Fruit fly (Drosophila melanogaster) whole organism, pupa: ENCODE data around the gene CG3556.

Experiments used
- CG10348 ChIP-seq: fragments of 200-800 bp; sonication (Bioruptor generic); IDR thresholded peaks from 2 replicates; pipeline ENCODE4 v1.3.6; 2022; ENCODE audit warnings: missing biosample characterization, missing genetic modification characterization
- CG12605 ChIP-seq: fragments of 200-800 bp; sonication (Bioruptor generic); IDR thresholded peaks from 2 replicates; pipeline ENCODE4 v1.3.6; 2022; ENCODE audit warnings: missing biosample characterization, missing genetic modification characterization
- CG13204 ChIP-seq: fragments of 200-800 bp; sonication (Bioruptor generic); optimal IDR thresholded peaks from 2 replicates; lab custom pipeline; 2018; ENCODE audit warnings: missing biosample characterization, mild to moderate bottlenecking, missing genetic modification characterization, moderate library complexity
- CG14655 ChIP-seq: fragments of 200-800 bp; sonication (Bioruptor generic); optimal IDR thresholded peaks from 3 replicates; lab custom pipeline; 2017; ENCODE audit warnings: mild to moderate bottlenecking, missing biosample characterization, missing genetic modification reagents, missing genetic modification characterization
- CG15710 ChIP-seq: fragments of 200-800 bp; sonication (Bioruptor generic); optimal IDR thresholded peaks from 2 replicates; lab custom pipeline; 2018; ENCODE audit warnings: missing biosample characterization, mild to moderate bottlenecking, missing genetic modification characterization, moderate library complexity
- CG17806 ChIP-seq: fragments of 200-800 bp; sonication (Bioruptor generic); optimal IDR thresholded peaks from 2 replicates; lab custom pipeline; 2018; ENCODE audit warnings: missing biosample characterization, mild to moderate bottlenecking, missing genetic modification characterization, moderate library complexity
- CG32121 ChIP-seq: fragments of 200-800 bp; sonication (Bioruptor generic); IDR thresholded peaks from 2 replicates; pipeline ENCODE4 v1.3.6; 2022; ENCODE audit warnings: missing biosample characterization, missing genetic modification characterization
- CG34367 ChIP-seq: fragments of 200-800 bp; sonication (Bioruptor generic); optimal IDR thresholded peaks from 2 replicates; lab custom pipeline; 2018; ENCODE audit warnings: missing biosample characterization, mild to moderate bottlenecking, missing genetic modification characterization
- CG4496 ChIP-seq: fragments of 200-800 bp; sonication (Bioruptor generic); IDR thresholded peaks from 3 replicates; pipeline ENCODE4 v1.3.6; 2022; ENCODE audit warnings: missing biosample characterization, missing genetic modification characterization
- CG8159 ChIP-seq: fragments of 200-800 bp; sonication (Bioruptor generic); optimal IDR thresholded peaks from 3 replicates; lab custom pipeline; 2018; ENCODE audit warnings: missing biosample characterization, mild to moderate bottlenecking, missing genetic modification characterization, moderate library complexity
- CG8301 ChIP-seq: fragments of 200-800 bp; sonication (Bioruptor generic); optimal IDR thresholded peaks from 2 replicates; lab custom pipeline; 2018; ENCODE audit warnings: missing biosample characterization, mild to moderate bottlenecking, missing genetic modification characterization
- CG9948 ChIP-seq: fragments of 200-800 bp; sonication (Bioruptor generic); optimal IDR thresholded peaks from 2 replicates; lab custom pipeline; 2018; ENCODE audit warnings: missing biosample characterization, mild to moderate bottlenecking, missing genetic modification characterization, moderate library complexity
- EcR ChIP-seq: fragments of 200-800 bp; sonication (Bioruptor generic); optimal IDR thresholded peaks from 3 replicates; lab custom pipeline; 2019; ENCODE audit warnings: missing biosample characterization, missing genetic modification characterization, mild to moderate bottlenecking, moderate library complexity, missing genetic modification reagents
- Ets98B ChIP-seq: fragments of 200-800 bp; sonication (Bioruptor generic); IDR thresholded peaks from 2 replicates; pipeline ENCODE4 v1.3.6; 2022; ENCODE audit warnings: missing biosample characterization, missing genetic modification characterization
- Pif1A ChIP-seq: fragments of 200-800 bp; sonication (Bioruptor generic); optimal IDR thresholded peaks from 3 replicates; lab custom pipeline; 2016; ENCODE audit warnings: missing biosample characterization, missing genetic modification characterization
- Pif1B ChIP-seq: fragments of 200-800 bp; sonication (Bioruptor generic); optimal IDR thresholded peaks from 3 replicates; lab custom pipeline; 2016; ENCODE audit warnings: missing biosample characterization, missing genetic modification characterization
- Snoo ChIP-seq: fragments of 200-800 bp; sonication (Bioruptor generic); optimal IDR thresholded peaks from 3 replicates; lab custom pipeline; 2017; ENCODE audit warnings: missing biosample characterization, mild to moderate bottlenecking, missing genetic modification characterization, inconsistent platforms
- fd96Ca ChIP-seq: fragments of 200-800 bp; sonication (Bioruptor generic); IDR thresholded peaks from 3 replicates; pipeline ENCODE4 v1.3.6; 2022; ENCODE audit warnings: missing biosample characterization, missing genetic modification characterization
- gl ChIP-seq: fragments of 200-800 bp; sonication (Bioruptor generic); optimal IDR thresholded peaks from 2 replicates; lab custom pipeline; 2018; ENCODE audit warnings: missing biosample characterization, mild to moderate bottlenecking, missing genetic modification characterization
- rn ChIP-seq: fragments of 200-800 bp; sonication (Bioruptor generic); IDR thresholded peaks from 2 replicates; pipeline ENCODE4 v1.3.6; 2022; ENCODE audit warnings: missing biosample characterization, missing genetic modification characterization

CG3556 gene

DNA sequence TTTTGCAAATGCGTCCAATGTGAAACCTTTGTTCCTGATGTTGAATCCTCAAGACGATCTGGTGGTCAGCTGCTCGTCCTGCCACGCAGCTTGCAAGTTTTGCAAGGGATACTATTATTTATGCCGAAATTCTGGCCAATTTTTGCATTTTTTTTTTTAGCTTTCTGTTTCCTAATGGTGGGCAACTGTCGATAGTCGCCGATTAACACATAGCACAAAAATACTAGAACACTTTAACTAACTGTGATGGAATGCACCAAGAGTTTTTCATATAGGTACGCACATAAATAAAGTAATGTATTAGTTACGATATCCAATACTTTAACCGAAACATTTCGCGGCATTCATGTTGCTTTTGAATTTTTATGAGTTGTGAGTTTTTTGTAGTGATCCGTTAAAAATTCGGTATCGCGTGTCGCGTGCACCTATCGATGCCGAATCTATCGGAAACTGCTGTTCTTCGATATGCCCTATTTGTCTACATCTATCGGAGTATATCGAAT, 10.4 kb downstream of the CG3556 start, which contains the start of the genes rb and CHOp24:
Gene rb, minus strand, starts transcription at position 197 of the 503 bp plus-strand sequence.
Gene CHOp24, plus strand, starts transcription at position 479 of the 503 bp plus-strand sequence.
- TF ChIP-seq CG8301 (tag; lab: Kevin White, UChicago), result no peak
- no peak for TF ChIP-seq Pif1A (GFP tag; lab: Kevin White, UChicago)
- TF ChIP-seq CG4496 (GFP tag; lab: Robert Waterston, UW), result peak; percentile 27; the same call in 1 of the 3 replicates
- no peak for TF ChIP-seq CG10348 (GFP tag; lab: Robert Waterston, UW)
- no peak for TF ChIP-seq fd96Ca
- TF ChIP-seq CG12605 (GFP tag; lab: Robert Waterston, UW), result peak; percentile 45; the same call in 1 of the 2 replicates
- peak; percentile 32 for TF ChIP-seq CG34367 (tag; lab: Kevin White, UChicago)
- peak; percentile 7 for TF ChIP-seq EcR (GFP tag; lab: Kevin White, UChicago)
- TF ChIP-seq CG17806 (tag; lab: Kevin White, UChicago), result no peak
- TF ChIP-seq CG32121 (GFP tag; lab: Robert Waterston, UW), result no peak
- TF ChIP-seq Ets98B, result no peak
- peak; percentile 61 for TF ChIP-seq gl (tag; lab: Kevin White, UChicago)
- TF ChIP-seq CG9948 (tag; lab: Kevin White, UChicago), result no peak
- no peak for TF ChIP-seq Snoo
- peak; percentile 22 for TF ChIP-seq CG15710 (tag; lab: Kevin White, UChicago)
- no peak for TF ChIP-seq CG13204 (GFP tag; lab: Kevin White, UChicago)

DNA sequence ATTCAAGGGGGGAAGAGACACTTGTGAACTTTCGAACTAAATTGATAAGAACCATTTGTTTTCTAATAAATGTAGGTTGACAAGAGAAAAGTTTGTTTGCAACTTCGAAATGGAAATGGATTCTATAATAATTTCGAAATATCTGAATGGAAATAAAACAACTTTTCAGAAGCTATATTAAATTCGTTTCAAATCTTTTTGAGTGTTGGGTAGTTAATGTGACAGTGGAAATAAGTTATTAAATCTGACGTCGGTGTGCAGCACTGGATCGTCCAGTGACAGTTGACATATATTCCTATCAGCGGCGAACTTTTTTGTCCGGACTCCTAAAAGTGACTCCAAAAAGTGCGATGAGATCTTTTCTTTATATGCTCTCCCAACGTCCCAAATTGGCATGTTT, 12.3 kb downstream of the CG3556 start, which contains the start of gene CG3568:
Gene CG3568, plus strand, starts transcription at position 278 of the 400 bp plus-strand sequence.
- TF ChIP-seq Snoo (no peak), fd96Ca (no peak), CG10348 (GFP tag; lab: Robert Waterston, UW) (no peak), CG15710 (tag; lab: Kevin White, UChicago) (no peak), CG14655 (no peak), CG17806 (tag; lab: Kevin White, UChicago) (no peak)

dm6 chrX:4548611-4549120, 18.6 kb downstream of the CG3556 start, which contains the start of the genes Usf and CG15912:
Gene Usf (minus strand): TSS chrX:4548794.
Gene CG15912 (plus strand): TSS chrX:4549070.
- TF ChIP-seq EcR (GFP tag; lab: Kevin White, UChicago), result peak; percentile 57
- TF ChIP-seq CG32121 (GFP tag; lab: Robert Waterston, UW), result no peak
- TF ChIP-seq, all 21 proteins: peak for 1

dm6 chrX:4551717-4552116, 21.7 kb downstream of the CG3556 start, which contains the start of the genes CG11436 and CG3527:
Gene CG11436 (minus strand): TSS chrX:4551878.
Gene CG3527 (plus strand): TSS chrX:4551973.
- no peak for TF ChIP-seq CG14655
- TF ChIP-seq Pif1A (GFP tag; lab: Kevin White, UChicago), result no peak
- peak; percentile 12 for TF ChIP-seq EcR (GFP tag; lab: Kevin White, UChicago)

- peak; percentile 38 for TF ChIP-seq Snoo
- TF ChIP-seq CG12605 (GFP tag; lab: Robert Waterston, UW), result no peak
- TF ChIP-seq EcR (GFP tag; lab: Kevin White, UChicago), result peak; percentile 7
- peak; percentile 14; the same call in 1 of the 3 replicates for TF ChIP-seq CG4496 (GFP tag; lab: Robert Waterston, UW)
- TF ChIP-seq Pif1B (GFP tag; lab: Kevin White, UChicago), result no peak
- peak; percentile 43 for TF ChIP-seq CG32121 (GFP tag; lab: Robert Waterston, UW)
These were observed 24.0 kb downstream of the CG3556 start, which contains the start of gene CG11444 for dm6 chrX:4553999-4554398. Gene CG11444 (minus strand): TSS chrX:4554398.

DNA sequence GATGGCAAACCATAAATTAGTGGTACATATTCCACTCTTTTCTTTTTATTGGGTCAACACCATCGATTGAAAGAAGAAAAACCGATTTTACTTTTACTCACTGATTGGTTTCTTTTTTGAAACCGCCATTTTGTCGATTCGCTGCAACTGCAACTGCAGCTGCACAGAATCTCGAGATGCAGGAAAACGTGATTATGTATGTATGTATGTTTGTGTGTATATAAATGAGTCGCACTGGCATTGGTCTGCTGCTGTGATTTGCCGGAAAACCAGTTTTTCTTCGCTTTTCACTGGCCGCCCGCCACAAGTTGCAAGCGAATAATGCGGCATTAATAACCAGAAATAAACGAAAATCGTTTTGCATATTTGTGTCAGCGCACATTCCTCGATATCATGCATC, 24.7 kb downstream of the CG3556 start:
- TF ChIP-seq fd96Ca (no peak), CG9948 (tag; lab: Kevin White, UChicago) (no peak), Pif1A (GFP tag; lab: Kevin White, UChicago) (no peak), EcR (GFP tag; lab: Kevin White, UChicago) (no peak), CG4496 (GFP tag; lab: Robert Waterston, UW) (no peak), gl (tag; lab: Kevin White, UChicago) (no peak), Pif1B (GFP tag; lab: Kevin White, UChicago) (no peak), CG14655 (no peak)

dm6 chrX:4555833-4556232, 25.8 kb downstream of the CG3556 start:
- TF ChIP-seq CG12605 (GFP tag; lab: Robert Waterston, UW) (no peak), fd96Ca (no peak), rn (GFP tag; lab: Robert Waterston, UW) (no peak), EcR (GFP tag; lab: Kevin White, UChicago) (peak; percentile 21)
- TF ChIP-seq, all 21 proteins: peak for 1

dm6 chrX:4557772-4558171, 27.7 kb downstream of the CG3556 start, which contains the start of gene CG3546:
Gene CG3546 (plus strand): TSS chrX:4558072.
- TF ChIP-seq CG32121 (GFP tag; lab: Robert Waterston, UW) (no peak), CG12605 (GFP tag; lab: Robert Waterston, UW) (no peak), CG17806 (tag; lab: Kevin White, UChicago) (no peak), CG8159 (tag; lab: Kevin White, UChicago) (no peak), Pif1B (GFP tag; lab: Kevin White, UChicago) (no peak), CG10348 (GFP tag; lab: Robert Waterston, UW) (no peak), Ets98B (no peak), EcR (GFP tag; lab: Kevin White, UChicago) (no peak), CG8301 (tag; lab: Kevin White, UChicago) (no peak), CG9948 (tag; lab: Kevin White, UChicago) (no peak), CG34367 (tag; lab: Kevin White, UChicago) (no peak)
